Fruit fly (Drosophila melanogaster) whole organism, prepupa: ENCODE data around the gene GILT3.

Source experiments
- CG3032 ChIP-seq: fragments of 200-800 bp; optimal IDR thresholded peaks from 2 replicates; lab custom pipeline; 2019; ENCODE audit warnings: missing biosample characterization, mild to moderate bottlenecking, missing genetic modification characterization, moderate library complexity
- CG4318 ChIP-seq: fragments of 200-800 bp; sonication (Bioruptor generic); optimal IDR thresholded peaks from 3 replicates; lab custom pipeline; 2017; ENCODE audit warnings: missing biosample characterization, mild to moderate bottlenecking, missing genetic modification characterization
- CG6276 ChIP-seq: fragments of 200-800 bp; sonication (Bioruptor generic); optimal IDR thresholded peaks from 2 replicates; lab custom pipeline; 2017; ENCODE audit warnings: missing biosample characterization, mild to moderate bottlenecking, missing genetic modification characterization
- CG9139 ChIP-seq: fragments of 200-800 bp; sonication (Bioruptor generic); optimal IDR thresholded peaks from 3 replicates; lab custom pipeline; 2017; ENCODE audit warnings: missing biosample characterization, mild to moderate bottlenecking, missing genetic modification characterization
- Smox ChIP-seq: fragments of 200-800 bp; sonication (Bioruptor generic); optimal IDR thresholded peaks from 3 replicates; lab custom pipeline; 2016; ENCODE audit warnings: missing biosample characterization, missing genetic modification characterization
- Sox102F ChIP-seq: fragments of 200-800 bp; sonication (Bioruptor generic); optimal IDR thresholded peaks from 2 replicates; lab custom pipeline; 2016; ENCODE audit warnings: missing biosample characterization, mild to moderate bottlenecking, missing genetic modification characterization
- Sox15 ChIP-seq: fragments of 200-800 bp; sonication (Bioruptor generic); optimal IDR thresholded peaks from 3 replicates; lab custom pipeline; 2016; ENCODE audit warnings: missing biosample characterization, missing genetic modification characterization
- lz ChIP-seq: fragments of 200-800 bp; sonication (Bioruptor generic); optimal IDR thresholded peaks from 3 replicates; lab custom pipeline; 2016; ENCODE audit warnings: missing biosample characterization, missing genetic modification characterization

dm6 chr3R:23696145-23696544 is 19.0 kb downstream of the GILT3 start, which contains the start of gene CG10252:
- TF ChIP-seq CG6276 (GFP tag; lab: Kevin White, UChicago) (no peak), CG4318 (GFP tag; lab: Kevin White, UChicago) (no peak), Sox15 (GFP tag; lab: Kevin White, UChicago) (no peak), CG3032 (no peak), CG9139 (GFP tag; lab: Kevin White, UChicago) (no peak), Smox (GFP tag; lab: Kevin White, UChicago) (no peak), Sox102F (GFP tag; lab: Kevin White, UChicago) (no peak), lz (no peak)
